Worm (Caenorhabditis elegans) whole organism, L2 larva: ENCODE data around the gene M60.7.

ENCODE experiments used
- ama-1 ChIP-seq: fragments of 150-350 bp; optimal IDR thresholded peaks from 2 replicates; lab custom pipeline; 2018; ENCODE audit warnings: inconsistent platforms
- dmd-4 ChIP-seq: sonication (generic microtip); optimal IDR thresholded peaks from 2 replicates; lab custom pipeline; 2017; ENCODE audit warnings: missing biosample characterization, missing genetic modification characterization
- elt-1 ChIP-seq: fragments of 150-350 bp; optimal IDR thresholded peaks from 2 replicates; lab custom pipeline; 2014; ENCODE audit warnings: missing biosample characterization, missing genetic modification characterization
- fos-1 ChIP-seq: fragments of 150-350 bp; optimal IDR thresholded peaks from 2 replicates; lab custom pipeline; 2014; ENCODE audit warnings: missing biosample characterization, missing genetic modification characterization
- nhr-12 ChIP-seq: fragments of 150-350 bp; optimal IDR thresholded peaks from 2 replicates; lab custom pipeline; 2014; ENCODE audit warnings: missing biosample characterization, missing genetic modification characterization
- nhr-25 ChIP-seq: fragments of 150-350 bp; sonication (generic microtip); optimal IDR thresholded peaks from 3 replicates; lab custom pipeline; 2014; ENCODE audit warnings: missing biosample characterization, missing genetic modification characterization
- nhr-77 ChIP-seq: fragments of 150-350 bp; optimal IDR thresholded peaks from 2 replicates; lab custom pipeline; 2014; ENCODE audit warnings: missing biosample characterization, missing genetic modification characterization
- peb-1 ChIP-seq: fragments of 150-350 bp; optimal IDR thresholded peaks from 2 replicates; lab custom pipeline; 2014; ENCODE audit warnings: missing biosample characterization, missing genetic modification characterization
- skn-1 ChIP-seq: sonication (generic microtip); optimal IDR thresholded peaks from 2 replicates; lab custom pipeline; 2017; ENCODE audit warnings: missing biosample characterization, missing genetic modification characterization
- unc-55 ChIP-seq: fragments of 150-350 bp; sonication (generic microtip); optimal IDR thresholded peaks from 3 replicates; lab custom pipeline; 2014; ENCODE audit warnings: missing biosample characterization, missing genetic modification reagents, missing genetic modification characterization
- unc-62 ChIP-seq: fragments of 150-350 bp; optimal IDR thresholded peaks from 2 replicates; lab custom pipeline; 2014; ENCODE audit warnings: missing biosample characterization, missing genetic modification reagents, missing genetic modification characterization
- ztf-4 ChIP-seq: fragments of 150-350 bp; optimal IDR thresholded peaks from 2 replicates; lab custom pipeline; 2014; ENCODE audit warnings: missing biosample characterization, missing genetic modification characterization

DNA sequence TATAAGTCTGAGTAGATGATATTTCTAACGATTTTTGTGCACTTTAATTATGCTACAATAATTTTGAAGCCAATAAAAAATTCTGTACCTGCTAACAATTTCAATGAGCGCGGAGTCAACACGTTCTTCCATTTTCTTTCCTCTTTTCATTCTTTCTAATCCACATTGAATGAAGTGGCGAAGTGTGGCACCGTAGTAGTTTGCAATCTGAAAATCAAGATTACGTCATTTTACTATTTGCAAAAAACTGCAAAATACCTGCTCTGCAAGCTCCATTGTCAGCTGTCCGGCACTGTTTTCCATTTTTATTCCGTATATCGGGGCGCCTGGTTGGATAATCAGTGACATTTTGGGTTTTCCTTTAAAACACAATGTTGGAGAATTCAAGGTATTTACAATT, 31.8 kb downstream of the M60.7 start:
- no peak for TF ChIP-seq unc-62 (GFP tag; lab: Kevin White, UChicago)
- TF ChIP-seq peb-1 (tag; lab: Kevin White, UChicago): no peak
- no peak for TF ChIP-seq nhr-25
- TF ChIP-seq nhr-12 (tag; lab: Kevin White, UChicago): no peak
- TF ChIP-seq ama-1 (lab: Kevin White, UChicago): no peak
- no peak for TF ChIP-seq skn-1 (tag; lab: Kevin White, UChicago)
- TF ChIP-seq ztf-4 (tag; lab: Kevin White, UChicago): no peak
- no peak for TF ChIP-seq elt-1 (tag; lab: Kevin White, UChicago)
- no peak for TF ChIP-seq fos-1 (tag; lab: Kevin White, UChicago)
- no peak for TF ChIP-seq nhr-77 (tag; lab: Kevin White, UChicago)
- no peak for TF ChIP-seq dmd-4 (tag; lab: Kevin White, UChicago)
- TF ChIP-seq unc-55 (GFP tag; lab: Kevin White, UChicago): no peak
